Fruit fly (Drosophila melanogaster): Measurements from ENCODE around the gene Nrx-IV.

Nrx-IV gene

DNA sequence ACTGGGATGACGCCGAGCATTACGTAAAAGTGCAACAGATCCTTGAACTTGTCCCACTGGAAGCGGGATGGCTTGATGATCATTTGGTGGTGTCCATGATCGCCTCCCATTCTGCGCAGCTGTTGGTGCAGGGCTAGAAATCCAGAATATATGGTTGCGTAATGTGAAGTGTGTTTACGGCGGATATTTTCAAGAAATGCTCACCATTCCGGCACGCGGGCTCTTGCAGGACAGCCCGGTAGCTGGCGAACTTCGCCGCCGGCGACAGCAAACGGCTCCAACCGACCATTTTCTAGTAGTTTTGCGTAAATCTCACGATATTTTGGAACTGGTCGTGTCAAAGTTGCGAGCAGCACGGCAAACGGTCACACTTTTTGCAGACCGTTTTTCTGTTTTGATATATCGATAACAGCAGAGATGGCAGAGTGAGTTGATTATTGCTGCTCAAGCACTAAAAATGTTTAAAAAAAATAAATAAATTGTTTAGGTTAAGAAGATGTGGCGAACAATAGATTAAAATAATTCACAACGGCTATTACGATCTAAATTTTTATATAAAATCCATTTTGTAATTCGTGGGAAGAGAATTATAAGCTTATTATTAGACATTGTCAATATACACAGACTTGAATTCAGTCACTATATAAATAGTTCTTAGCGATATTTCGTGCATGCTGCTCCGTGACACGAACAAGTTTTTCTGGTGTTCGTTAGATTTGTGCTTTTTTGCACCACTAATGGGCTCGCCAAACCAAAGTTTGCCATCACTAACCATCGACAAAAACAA, 8.0 kb upstream of the Nrx-IV start, which contains the start of the genes ND-SGDH and RhoGAP68F (continued):
- TF ChIP-seq net (GFP tag; optimal IDR thresholded peaks at IDR 0.05) (peak; percentile 54), CG6792 (GFP tag; optimal IDR thresholded peaks at IDR 0.05) (peak; percentile 68), CG11902 (GFP tag; optimal IDR thresholded peaks at IDR 0.05) (peak; percentile 73), Eip93F (GFP tag; optimal IDR thresholded peaks at IDR 0.05) (peak; percentile 41), Smox (GFP tag; optimal IDR thresholded peaks at IDR 0.05) (peak; percentile 81), Lpt (GFP tag; optimal IDR thresholded peaks at IDR 0.05) (peak; percentile 28), CG1621 (tag; optimal IDR thresholded peaks at IDR 0.05) (peak; percentile 5), CG15336 (GFP tag; IDR thresholded peaks at IDR 0.05) (peak; percentile 48; the same call in 1 of the 2 replicates), CG6163 (GFP tag; IDR thresholded peaks at IDR 0.05) (0 out of 3 replicates have a peak, but pooled peaks have one; percentile 32), Met (GFP tag; optimal IDR thresholded peaks at IDR 0.05) (peak; percentile 79), CG32006 (GFP tag; optimal IDR thresholded peaks at IDR 0.05) (peak; percentile 67), Sox15 (GFP tag; optimal IDR thresholded peaks at IDR 0.05) (peak; percentile 75), achi (GFP tag; optimal IDR thresholded peaks at IDR 0.05) (peak; percentile 77), dac (GFP tag; optimal IDR thresholded peaks at IDR 0.05) (peak; percentile 4), CG3032 (tag; optimal IDR thresholded peaks at IDR 0.05) (peak; percentile 79), fd59A (GFP tag; optimal IDR thresholded peaks at IDR 0.05) (peak; percentile 52)

dm6 chr3L:12139232-12139698, 7.1 kb upstream of the Nrx-IV start:
- peak; percentile 80 for TF ChIP-seq CG6792 (GFP tag; optimal IDR thresholded peaks at IDR 0.05)
- peak; percentile 79 for TF ChIP-seq Hr4 (GFP tag; optimal IDR thresholded peaks at IDR 0.05)
- peak; percentile 63 for TF ChIP-seq CG7368 (GFP tag; optimal IDR thresholded peaks at IDR 0.05)
- TF ChIP-seq net (GFP tag; optimal IDR thresholded peaks at IDR 0.05), result no peak
- peak; percentile 94 for TF ChIP-seq Eip78C (GFP tag)
- TF ChIP-seq CG8119 (GFP tag; IDR thresholded peaks at IDR 0.05), result peak; percentile 41; the same call in 1 of the 3 replicates
- TF ChIP-seq CG34406 (GFP tag; optimal IDR thresholded peaks at IDR 0.05), result peak; percentile 67
- peak; percentile 79 for TF ChIP-seq topi (GFP tag; optimal IDR thresholded peaks at IDR 0.05)
- 0 out of 2 replicates have a peak, but pooled peaks have one; percentile 20 for TF ChIP-seq Gug (GFP tag; IDR thresholded peaks at IDR 0.05)
- peak; percentile 74 for TF ChIP-seq cyc (GFP tag; optimal IDR thresholded peaks at IDR 0.05)
- TF ChIP-seq CG6808 (GFP tag; optimal IDR thresholded peaks at IDR 0.05), result no peak
- peak; percentile 70 for TF ChIP-seq acj6 (GFP tag; optimal IDR thresholded peaks at IDR 0.05)
- no peak for TF ChIP-seq svp (GFP tag)
- peak; percentile 84 for TF ChIP-seq lz (GFP tag; optimal IDR thresholded peaks at IDR 0.05)
- TF ChIP-seq achi (GFP tag; optimal IDR thresholded peaks at IDR 0.05), result peak; percentile 63
- TF ChIP-seq dsx (GFP tag; optimal IDR thresholded peaks at IDR 0.05; ENCODE audit: poor library complexity, severe bottlenecking), result no peak
- peak; percentile 55 for TF ChIP-seq Sox15 (GFP tag; optimal IDR thresholded peaks at IDR 0.05)
- peak; percentile 40 for TF ChIP-seq CG3032 (tag; optimal IDR thresholded peaks at IDR 0.05)
- peak; percentile 50 for TF ChIP-seq spab (GFP tag; optimal IDR thresholded peaks at IDR 0.05)
- TF ChIP-seq CG6163 (GFP tag; IDR thresholded peaks at IDR 0.05), result peak; percentile 62; the same call in 2 of the 3 replicates
- TF ChIP-seq eg (GFP tag; IDR thresholded peaks at IDR 0.05), result peak; percentile 62; the same call in 1 of the 3 replicates
- peak; percentile 39; the same call in 1 of the 2 replicates for TF ChIP-seq CG15336 (GFP tag; IDR thresholded peaks at IDR 0.05)
- peak; percentile 43 for TF ChIP-seq Ets96B (tag; optimal IDR thresholded peaks at IDR 0.05)
- TF ChIP-seq Eip93F (GFP tag; optimal IDR thresholded peaks at IDR 0.05), result peak; percentile 11
- peak; percentile 79 for TF ChIP-seq Hr39 (GFP tag; optimal IDR thresholded peaks at IDR 0.05)
- TF ChIP-seq Lpt (GFP tag; optimal IDR thresholded peaks at IDR 0.05), result peak; percentile 60
- peak; percentile 0 for TF ChIP-seq fd85E (GFP tag; optimal IDR thresholded peaks at IDR 0.05)
- no peak for TF ChIP-seq Sox102F (GFP tag; optimal IDR thresholded peaks at IDR 0.05)
- TF ChIP-seq CG6854 (GFP tag; optimal IDR thresholded peaks at IDR 0.05), result no peak
- TF ChIP-seq Blimp-1 (GFP tag; optimal IDR thresholded peaks at IDR 0.05), result no peak
- TF ChIP-seq Met (GFP tag; optimal IDR thresholded peaks at IDR 0.05), result no peak
- TF ChIP-seq CG8632 (GFP tag; optimal IDR thresholded peaks at IDR 0.05), result peak; percentile 73
- TF ChIP-seq salr (GFP tag; optimal IDR thresholded peaks at IDR 0.05), result peak; percentile 8 to 67
- TF ChIP-seq CG31627 (GFP tag; optimal IDR thresholded peaks at IDR 0.05), result peak; percentile 83
- no peak for TF ChIP-seq CG6276 (GFP tag; optimal IDR thresholded peaks at IDR 0.05)
- peak; percentile 75 for TF ChIP-seq Smox (GFP tag; optimal IDR thresholded peaks at IDR 0.05)
- TF ChIP-seq esn (GFP tag; optimal IDR thresholded peaks at IDR 0.05), result peak; percentile 84
- TF ChIP-seq Sox14 (GFP tag; optimal IDR thresholded peaks at IDR 0.05), result peak; percentile 81
- TF ChIP-seq CG10631 (GFP tag; optimal IDR thresholded peaks at IDR 0.05), result peak; percentile 75
- peak; percentile 5 to 27 for TF ChIP-seq ss (GFP tag; optimal IDR thresholded peaks at IDR 0.05)
- TF ChIP-seq pdm3 (GFP tag; optimal IDR thresholded peaks at IDR 0.05), result no peak
